Worm (Caenorhabditis elegans): ENCODE measurements around the gene his-6.

ce11 chrV:8518283-8518682, 16.5 kb downstream of the his-6 start:
- TF ChIP-seq aly-2 (tag; optimal IDR thresholded peaks at IDR 0.05) (no peak), lin-39 (tag; optimal IDR thresholded peaks at IDR 0.05) (no peak), lin-13 (GFP tag; optimal IDR thresholded peaks at IDR 0.05) (no peak), fos-1 (tag; optimal IDR thresholded peaks at IDR 0.05) (peak; percentile 19)
